Worm (Caenorhabditis elegans) whole organism, early embryonic: ENCODE data around the gene nhr-55.

ENCODE experiments used
- B0310.2 ChIP-seq: sonication (generic microtip); optimal IDR thresholded peaks from 2 replicates; lab custom pipeline; 2016; ENCODE audit warnings: mild to moderate bottlenecking, missing genetic modification characterization, missing compliant biosample characterization
- F13C5.2 ChIP-seq: sonication (generic microtip); optimal IDR thresholded peaks from 2 replicates; lab custom pipeline; 2017; ENCODE audit warnings: mild to moderate bottlenecking, missing genetic modification characterization, inconsistent platforms, missing compliant biosample characterization
- aly-1 ChIP-seq: sonication (generic microtip); optimal IDR thresholded peaks from 2 replicates; lab custom pipeline; 2016; ENCODE audit warnings: missing genetic modification characterization, missing compliant biosample characterization
- ama-1 ChIP-seq: fragments of 150-350 bp; optimal IDR thresholded peaks from 2 replicates; lab custom pipeline; 2014
- ceh-13 ChIP-seq: fragments of 200-800 bp; sonication (Bioruptor generic); optimal IDR thresholded peaks from 2 replicates; lab custom pipeline; 2018; ENCODE audit warnings: mild to moderate bottlenecking, missing genetic modification characterization, missing compliant biosample characterization
- ceh-36 ChIP-seq: sonication (generic microtip); optimal IDR thresholded peaks from 2 replicates; lab custom pipeline; 2016; ENCODE audit warnings: missing genetic modification characterization, inconsistent platforms, missing compliant biosample characterization
- ets-7 ChIP-seq: sonication (generic microtip); optimal IDR thresholded peaks from 2 replicates; lab custom pipeline; 2016; ENCODE audit warnings: missing genotype, missing genetic modification characterization, missing compliant biosample characterization
- flt-1 ChIP-seq: fragments of 200-800 bp; sonication (Bioruptor generic); IDR thresholded peaks from 2 replicates; pipeline ENCODE4 v1.3.6; 2022; ENCODE audit warnings: missing genetic modification characterization, missing compliant biosample characterization
- hmbx-1 ChIP-seq: sonication (generic microtip); optimal IDR thresholded peaks from 2 replicates; lab custom pipeline; 2016; ENCODE audit warnings: mild to moderate bottlenecking, missing genetic modification characterization, missing compliant biosample characterization
- hmg-4 ChIP-seq: fragments of 200-800 bp; sonication (Bioruptor generic); optimal IDR thresholded peaks from 2 replicates; lab custom pipeline; 2018; ENCODE audit warnings: mild to moderate bottlenecking, missing genetic modification characterization, missing compliant biosample characterization
- hnd-1 ChIP-seq: sonication (generic microtip); optimal IDR thresholded peaks from 2 replicates; lab custom pipeline; 2016; ENCODE audit warnings: missing genetic modification characterization, missing compliant biosample characterization
- pes-1 ChIP-seq: fragments of 200-800 bp; sonication (Bioruptor generic); IDR thresholded peaks from 2 replicates; pipeline ENCODE4 v1.3.6; 2022; ENCODE audit warnings: missing genetic modification reagents, missing genetic modification characterization, missing compliant biosample characterization
- scrt-1 ChIP-seq: fragments of 200-800 bp; sonication (Bioruptor generic); IDR thresholded peaks from 2 replicates; pipeline ENCODE4 v1.3.6; 2022; ENCODE audit warnings: missing genetic modification characterization, missing compliant biosample characterization
- sea-1 ChIP-seq: fragments of 200-800 bp; sonication (Bioruptor generic); conservative IDR thresholded peaks from 2 replicates; pipeline ENCODE4 v1.3.6; 2022; ENCODE audit warnings: missing genetic modification characterization, missing compliant biosample characterization
- tbx-11 ChIP-seq: fragments of 200-800 bp; sonication (Bioruptor generic); IDR thresholded peaks from 2 replicates; pipeline ENCODE4 v1.3.6; 2022; ENCODE audit warnings: missing genetic modification characterization, missing compliant biosample characterization
- tbx-37 ChIP-seq: fragments of 200-800 bp; sonication (Bioruptor generic); conservative IDR thresholded peaks from 2 replicates; pipeline ENCODE4 v1.3.6; 2022; ENCODE audit warnings: missing genetic modification reagents, missing genetic modification characterization, missing compliant biosample characterization
- tra-4 ChIP-seq: sonication (generic microtip); optimal IDR thresholded peaks from 2 replicates; lab custom pipeline; 2017; ENCODE audit warnings: missing genetic modification characterization, missing compliant biosample characterization

The nhr-55 gene

ce11 chrV:453569-453968 lies 24.4 kb upstream of the nhr-55 start, which contains the start of gene nhr-98:
TSS of gene nhr-98 (plus strand) at chrV:453869.
- TF ChIP-seq pes-1 (GFP tag; lab: Robert Waterston, UW) (no peak), hnd-1 (tag; lab: Kevin White, UChicago) (no peak), tbx-11 (GFP tag; lab: Robert Waterston, UW) (no peak), hmbx-1 (tag; lab: Kevin White, UChicago) (no peak), scrt-1 (GFP tag; lab: Robert Waterston, UW) (no peak), ama-1 (lab: Kevin White, UChicago) (no peak), B0310.2 (tag; lab: Kevin White, UChicago) (no peak), F13C5.2 (tag; lab: Kevin White, UChicago) (no peak), ceh-36 (tag; lab: Kevin White, UChicago) (no peak), tbx-37 (no peak)

DNA sequence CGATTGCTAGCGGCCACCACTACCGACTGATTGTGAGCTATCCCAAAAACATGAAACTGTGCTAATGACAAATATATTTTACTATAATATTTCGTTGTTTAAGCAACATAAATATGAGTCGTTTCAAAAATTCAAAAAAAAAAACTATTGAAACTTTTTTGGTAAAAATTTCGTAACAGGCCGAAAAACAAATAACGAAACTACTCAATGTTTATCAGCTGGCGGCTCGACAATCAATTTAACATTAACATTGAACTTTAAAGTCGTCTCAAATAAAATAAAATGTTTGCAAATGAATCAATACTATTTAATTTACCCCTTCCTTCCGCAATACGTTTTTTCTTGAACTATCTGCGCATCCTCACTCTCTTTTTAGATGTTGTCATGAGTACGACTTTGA lies 20.1 kb upstream of the nhr-55 start:
- TF ChIP-seq ets-7 (tag; lab: Kevin White, UChicago) (no peak), ceh-36 (tag; lab: Kevin White, UChicago) (no peak), pes-1 (GFP tag; lab: Robert Waterston, UW) (no peak), scrt-1 (GFP tag; lab: Robert Waterston, UW) (no peak)

DNA sequence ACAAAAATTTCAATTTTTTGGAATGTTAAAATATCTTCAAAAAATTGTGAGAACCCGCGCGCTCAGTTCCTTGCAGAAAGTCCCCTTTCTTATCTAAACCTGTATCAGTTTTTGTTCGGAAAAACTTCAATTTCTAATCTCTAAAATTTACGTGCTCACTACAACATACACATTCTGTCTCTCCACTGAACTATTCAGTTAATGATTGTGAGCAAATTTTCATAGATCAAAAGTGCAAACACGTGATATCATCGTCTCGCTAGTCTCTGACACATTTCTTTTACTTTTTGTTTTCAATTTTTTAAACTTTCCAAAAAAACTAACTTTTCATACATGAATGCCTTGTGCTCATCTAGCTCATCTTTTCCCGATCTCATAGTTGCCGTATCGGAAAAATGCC lies 18.5 kb upstream of the nhr-55 start, which contains the start of gene nhr-203:
nhr-203 (plus strand) TSS at position 332 of the 400 bp plus-strand sequence.
- no peak for TF ChIP-seq B0310.2 (tag; lab: Kevin White, UChicago)
- TF ChIP-seq tbx-37 = no peak
- no peak for TF ChIP-seq tbx-11 (GFP tag; lab: Robert Waterston, UW)
- TF ChIP-seq flt-1 = no peak
- no peak for TF ChIP-seq scrt-1 (GFP tag; lab: Robert Waterston, UW)
- TF ChIP-seq ets-7 (tag; lab: Kevin White, UChicago) = no peak
- no peak for TF ChIP-seq sea-1 (GFP tag; lab: Robert Waterston, UW)

- TF ChIP-seq flt-1 (no peak), sea-1 (GFP tag; lab: Robert Waterston, UW) (no peak), ceh-13 (GFP tag; lab: Kevin White, UChicago) (no peak), hnd-1 (tag; lab: Kevin White, UChicago) (no peak), hmg-4 (GFP tag; lab: Kevin White, UChicago) (no peak), scrt-1 (GFP tag; lab: Robert Waterston, UW) (no peak), pes-1 (GFP tag; lab: Robert Waterston, UW) (no peak)
These were observed 15.7 kb upstream of the nhr-55 start, which contains the start of gene nhr-202 for ce11 chrV:462263-462662. TSS of gene nhr-202 (plus strand) at chrV:462588.

- TF ChIP-seq B0310.2 (tag; lab: Kevin White, UChicago) = no peak
These were observed 13.2 kb upstream of the nhr-55 start, which contains the start of gene nhr-201 for ce11 chrV:464800-465199. TSS of gene nhr-201 (plus strand) at chrV:464828.

DNA sequence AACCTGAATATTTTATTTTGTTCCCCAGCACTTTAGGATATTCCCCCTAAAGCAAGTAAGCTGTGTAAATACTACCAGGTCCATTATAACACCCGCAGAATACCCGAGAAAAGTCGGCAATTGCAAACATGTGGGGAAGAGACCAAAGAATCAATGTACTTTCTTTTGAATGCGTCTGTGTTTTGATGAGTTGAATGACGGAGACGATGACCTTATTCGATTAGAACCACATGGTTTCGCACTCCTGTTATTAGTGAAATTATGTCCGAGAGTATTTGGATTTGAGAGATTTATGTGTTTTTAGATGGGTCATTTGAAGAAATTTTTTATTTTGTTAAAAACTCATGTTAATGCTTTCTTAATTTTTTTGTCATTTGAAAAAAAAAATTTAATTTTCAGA lies 12.6 kb upstream of the nhr-55 start:
- no peak for TF ChIP-seq hmg-4 (GFP tag; lab: Kevin White, UChicago)
- TF ChIP-seq pes-1 (GFP tag; lab: Robert Waterston, UW) = no peak
- TF ChIP-seq hnd-1 (tag; lab: Kevin White, UChicago) = no peak
- no peak for TF ChIP-seq sea-1 (GFP tag; lab: Robert Waterston, UW)
- no peak for TF ChIP-seq hmbx-1 (tag; lab: Kevin White, UChicago)
- no peak for TF ChIP-seq ama-1 (lab: Kevin White, UChicago)
- TF ChIP-seq scrt-1 (GFP tag; lab: Robert Waterston, UW) = no peak
- TF ChIP-seq tbx-37 = no peak
- no peak for TF ChIP-seq F13C5.2 (tag; lab: Kevin White, UChicago)
- no peak for TF ChIP-seq aly-1 (tag; lab: Kevin White, UChicago)

ce11 chrV:467507-467906 lies 10.5 kb upstream of the nhr-55 start:
- TF ChIP-seq hmg-4 (GFP tag; lab: Kevin White, UChicago) (no peak), flt-1 (no peak), scrt-1 (GFP tag; lab: Robert Waterston, UW) (no peak), F13C5.2 (tag; lab: Kevin White, UChicago) (no peak)

- TF ChIP-seq ets-7 (tag; lab: Kevin White, UChicago) = no peak
- no peak for TF ChIP-seq hmbx-1 (tag; lab: Kevin White, UChicago)
- TF ChIP-seq hnd-1 (tag; lab: Kevin White, UChicago) = no peak
- no peak for TF ChIP-seq ceh-36 (tag; lab: Kevin White, UChicago)
- no peak for TF ChIP-seq tbx-11 (GFP tag; lab: Robert Waterston, UW)
- TF ChIP-seq aly-1 (tag; lab: Kevin White, UChicago) = no peak
- TF ChIP-seq tra-4 = no peak
- TF ChIP-seq sea-1 (GFP tag; lab: Robert Waterston, UW) = no peak
- TF ChIP-seq pes-1 (GFP tag; lab: Robert Waterston, UW) = no peak
- TF ChIP-seq ama-1 (lab: Kevin White, UChicago) = no peak
- TF ChIP-seq ceh-13 (GFP tag; lab: Kevin White, UChicago) = no peak
- no peak for TF ChIP-seq B0310.2 (tag; lab: Kevin White, UChicago)
- no peak for TF ChIP-seq hmg-4 (GFP tag; lab: Kevin White, UChicago)
- no peak for TF ChIP-seq flt-1
- no peak for TF ChIP-seq F13C5.2 (tag; lab: Kevin White, UChicago)
- no peak for TF ChIP-seq scrt-1 (GFP tag; lab: Robert Waterston, UW)
- TF ChIP-seq tbx-37 = no peak
These were observed 9.5 kb upstream of the nhr-55 start, which contains the start of gene srbc-57 for ce11 chrV:468460-468859. TSS of gene srbc-57 (minus strand) at chrV:468560.
